Worm (Caenorhabditis elegans): ENCODE results near the gene madd-2.

DNA sequence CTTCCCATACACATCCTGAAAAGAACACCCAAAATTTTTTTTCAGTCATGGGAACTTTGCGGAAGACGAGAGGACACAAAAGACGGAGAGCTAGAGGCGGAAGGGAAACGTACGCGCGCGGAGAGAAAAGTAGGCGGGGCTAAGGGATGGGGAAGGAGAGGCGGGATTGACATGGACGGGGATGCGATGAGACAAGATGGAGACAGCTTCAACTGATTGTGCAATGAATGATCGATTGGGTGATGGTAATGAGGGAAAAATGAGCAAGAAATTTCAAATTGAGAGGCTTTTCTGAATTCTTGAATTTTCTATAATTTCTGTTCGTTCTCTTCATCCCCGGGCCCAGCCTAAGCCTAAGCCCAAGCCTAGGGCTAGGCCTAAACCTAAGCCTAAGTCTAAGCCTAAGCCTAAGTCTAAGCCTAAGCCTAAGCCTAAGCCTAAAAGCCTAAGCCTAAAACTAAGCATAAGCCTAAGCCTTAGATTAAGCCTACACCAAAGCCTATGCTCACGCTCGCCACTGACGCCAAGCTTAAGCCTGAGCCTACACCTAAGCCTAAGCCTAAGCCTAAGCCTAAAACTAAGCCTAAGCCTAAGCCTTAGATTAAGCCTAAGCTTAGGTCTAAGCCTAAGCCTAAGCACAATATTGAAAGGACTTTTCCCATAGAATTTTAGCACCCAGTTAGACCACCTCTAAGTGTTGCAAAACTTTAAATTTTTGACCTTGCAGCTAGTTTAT lies 1.2 kb upstream of the madd-2 start:
- TF ChIP-seq lsy-2 (tag; optimal IDR thresholded peaks at IDR 0.05): no peak
- TF ChIP-seq nhr-11 (tag; optimal IDR thresholded peaks at IDR 0.05): no peak
- TF ChIP-seq mdl-1 (tag; optimal IDR thresholded peaks at IDR 0.05): no peak
- no peak for TF ChIP-seq madf-5 (GFP tag; IDR thresholded peaks at IDR 0.05)
- no peak for TF ChIP-seq lin-39 (tag; optimal IDR thresholded peaks at IDR 0.05)
- TF ChIP-seq hmg-1.1 (GFP tag; IDR thresholded peaks at IDR 0.05): no peak
- TF ChIP-seq unc-62 (GFP tag; optimal IDR thresholded peaks at IDR 0.05 in 1 of 2): peak in 1 of 2 experiments; percentile 61
- no peak for TF ChIP-seq unc-62 (tag; optimal IDR thresholded peaks at IDR 0.05)
- TF ChIP-seq nhr-237 (tag; optimal IDR thresholded peaks at IDR 0.05): no peak
- TF ChIP-seq fos-1 (tag; optimal IDR thresholded peaks at IDR 0.05): no peak
- no peak for TF ChIP-seq F26F4.8 (GFP tag; conservative IDR thresholded peaks at IDR 0.05)
- no peak for TF ChIP-seq ztf-11 (tag; optimal IDR thresholded peaks at IDR 0.05)
- TF ChIP-seq pha-4 (GFP tag; IDR thresholded peaks at IDR 0.05): no peak
- TF ChIP-seq pha-4 (tag; optimal IDR thresholded peaks at IDR 0.05): no peak
- TF ChIP-seq madf-9 (GFP tag; conservative IDR thresholded peaks at IDR 0.05): no peak
